Fruit fly (Drosophila melanogaster) whole organism, embryonic: ENCODE data around the gene CG33986.
A peak's percentile ranks its signal among the peaks of the same experiment; 100 is the strongest.

ENCODE experiments used
- Ada2b ChIP-seq: fragments of 200-800 bp; sonication (Bioruptor generic); IDR thresholded peaks from 2 replicates; pipeline ENCODE4 v1.3.6; 2022; ENCODE audit warnings: missing biosample characterization, missing genetic modification characterization
- Atf-2 ChIP-seq: fragments of 200-800 bp; sonication (Bioruptor generic); optimal IDR thresholded peaks from 2 replicates; lab custom pipeline; 2016; ENCODE audit warnings: missing biosample characterization, missing genetic modification characterization
- Atf3 ChIP-seq: fragments of 200-800 bp; sonication (Bioruptor generic); optimal IDR thresholded peaks from 3 replicates; lab custom pipeline; 2016; ENCODE audit warnings: missing biosample characterization, missing genetic modification characterization
- B-H2 ChIP-seq: fragments of 200-800 bp; sonication (Bioruptor generic); optimal IDR thresholded peaks from 2 replicates; lab custom pipeline; 2018; ENCODE audit warnings: missing biosample characterization, mild to moderate bottlenecking, missing genetic modification characterization
- CG10267 ChIP-seq: fragments of 200-800 bp; sonication (Bioruptor generic); optimal IDR thresholded peaks from 2 replicates; lab custom pipeline; 2018; ENCODE audit warnings: missing biosample characterization, mild to moderate bottlenecking, missing genetic modification characterization, moderate library complexity
- CG11093 ChIP-seq: fragments of 200-800 bp; sonication (Bioruptor generic); IDR thresholded peaks from 3 replicates; pipeline ENCODE4 v1.3.6; 2022; ENCODE audit warnings: missing biosample characterization, missing genetic modification characterization
- CG12104 ChIP-seq: fragments of 200-800 bp; sonication (Bioruptor generic); optimal IDR thresholded peaks from 3 replicates; lab custom pipeline; 2016; ENCODE audit warnings: missing biosample characterization, missing genetic modification characterization
- CG17568 ChIP-seq: fragments of 200-800 bp; sonication (Bioruptor generic); optimal IDR thresholded peaks from 2 replicates; lab custom pipeline; 2018; ENCODE audit warnings: missing biosample characterization, mild to moderate bottlenecking, missing genetic modification characterization, moderate library complexity
- CG18262 ChIP-seq: fragments of 200-800 bp; optimal IDR thresholded peaks from 3 replicates; lab custom pipeline; 2019; ENCODE audit warnings: missing biosample characterization, mild to moderate bottlenecking, missing genetic modification characterization, moderate library complexity
- CG2202 ChIP-seq: fragments of 200-800 bp; sonication (Bioruptor generic); optimal IDR thresholded peaks from 2 replicates; lab custom pipeline; 2018; ENCODE audit warnings: missing biosample characterization, mild to moderate bottlenecking, missing genetic modification characterization
- CG2712 ChIP-seq: fragments of 200-800 bp; optimal IDR thresholded peaks from 3 replicates; lab custom pipeline; 2019; ENCODE audit warnings: missing biosample characterization, mild to moderate bottlenecking, missing genetic modification characterization, moderate library complexity
- CG31224 ChIP-seq: fragments of 200-800 bp; sonication (Bioruptor generic); IDR thresholded peaks from 2 replicates; pipeline ENCODE4 v1.3.6; 2022; ENCODE audit warnings: missing biosample characterization, missing genetic modification characterization
- CG33557 ChIP-seq: fragments of 200-800 bp; sonication (Bioruptor generic); optimal IDR thresholded peaks from 2 replicates; lab custom pipeline; 2019; ENCODE audit warnings: missing biosample characterization, mild to moderate bottlenecking, missing genetic modification characterization, moderate library complexity
- CG8089 ChIP-seq: fragments of 200-800 bp; sonication (Bioruptor generic); optimal IDR thresholded peaks from 3 replicates; lab custom pipeline; 2016; ENCODE audit warnings: missing biosample characterization, missing genetic modification characterization
- CG8478 ChIP-seq: fragments of >200 bp; optimal IDR thresholded peaks from 2 replicates; lab custom pipeline; 2018
- CG8924 ChIP-seq: fragments of 200-800 bp; optimal IDR thresholded peaks from 3 replicates; lab custom pipeline; 2019; ENCODE audit warnings: missing biosample characterization, mild to moderate bottlenecking, missing genetic modification characterization, moderate library complexity
- CG9215 ChIP-seq: fragments of 200-800 bp; sonication (Bioruptor generic); IDR thresholded peaks from 2 replicates; pipeline ENCODE4 v1.3.6; 2022; ENCODE audit warnings: missing biosample characterization, missing genetic modification characterization
- Doc2 ChIP-seq: fragments of 200-800 bp; sonication (Bioruptor generic); IDR thresholded peaks from 2 replicates; pipeline ENCODE4 v1.3.6; 2022; ENCODE audit warnings: missing biosample characterization, missing genetic modification characterization
- ERR ChIP-seq: fragments of 200-800 bp; sonication (Bioruptor generic); optimal IDR thresholded peaks from 2 replicates; lab custom pipeline; 2016; ENCODE audit warnings: missing biosample characterization, missing genetic modification characterization
- HLH3B ChIP-seq: fragments of 200-800 bp; sonication (Bioruptor generic); IDR thresholded peaks from 2 replicates; pipeline ENCODE4 v1.3.6; 2022; ENCODE audit warnings: missing biosample characterization, missing genetic modification characterization
- HmgD ChIP-seq: fragments of 200-800 bp; sonication (Bioruptor generic); optimal IDR thresholded peaks from 3 replicates; lab custom pipeline; 2016; ENCODE audit warnings: missing biosample characterization, missing genetic modification characterization
- HmgZ ChIP-seq: fragments of 200-800 bp; sonication (Bioruptor generic); optimal IDR thresholded peaks from 2 replicates; lab custom pipeline; 2018; ENCODE audit warnings: missing biosample characterization, mild to moderate bottlenecking, missing genetic modification characterization
- Hmr ChIP-seq: fragments of 200-800 bp; sonication (Bioruptor generic); optimal IDR thresholded peaks from 3 replicates; lab custom pipeline; 2017; ENCODE audit warnings: mild to moderate bottlenecking, missing biosample characterization, missing genetic modification reagents, missing genetic modification characterization
- Mad ChIP-seq: fragments of 200-800 bp; sonication (Bioruptor generic); optimal IDR thresholded peaks from 2 replicates; lab custom pipeline; 2016; ENCODE audit warnings: missing biosample characterization, missing genetic modification characterization
- Max ChIP-seq: fragments of 200-800 bp; sonication (Bioruptor generic); optimal IDR thresholded peaks from 2 replicates; lab custom pipeline; 2016; ENCODE audit warnings: missing biosample characterization, mild to moderate bottlenecking, missing genetic modification characterization
- NfI ChIP-seq: fragments of 200-800 bp; sonication (Bioruptor generic); optimal IDR thresholded peaks from 3 replicates; lab custom pipeline; 2018; ENCODE audit warnings: missing biosample characterization, mild to moderate bottlenecking, missing genetic modification characterization, moderate library complexity
- Optix ChIP-seq: fragments of 200-800 bp; sonication (Bioruptor generic); IDR thresholded peaks from 3 replicates; pipeline ENCODE4 v1.3.6; 2022; ENCODE audit warnings: missing biosample characterization, missing genetic modification characterization
- Scr ChIP-seq: fragments of 200-800 bp; sonication (Bioruptor generic); IDR thresholded peaks from 2 replicates; pipeline ENCODE4 v1.3.6; 2022; ENCODE audit warnings: missing biosample characterization, missing genetic modification characterization; ENCODE audit not compliant: partially characterized antibody
- Side ChIP-seq: fragments of 200-800 bp; sonication (Bioruptor generic); optimal IDR thresholded peaks from 2 replicates; lab custom pipeline; 2016; ENCODE audit warnings: missing biosample characterization, missing genetic modification characterization
- Sox102F ChIP-seq: fragments of 200-800 bp; sonication (Bioruptor generic); optimal IDR thresholded peaks from 2 replicates; lab custom pipeline; 2018; ENCODE audit warnings: missing biosample characterization, mild to moderate bottlenecking, missing genetic modification characterization, moderate library complexity
- abd-A ChIP-seq: fragments of 200-800 bp; sonication (Bioruptor generic); optimal IDR thresholded peaks from 3 replicates; lab custom pipeline; 2019; ENCODE audit warnings: missing biosample characterization, mild to moderate bottlenecking, missing genetic modification characterization, moderate library complexity
- bcd ChIP-seq: fragments of 200-800 bp; sonication (Bioruptor generic); optimal IDR thresholded peaks from 2 replicates; lab custom pipeline; 2017; ENCODE audit warnings: missing biosample characterization, mild to moderate bottlenecking, missing genetic modification characterization
- bsh ChIP-seq, 2 experiments: fragments of 200-800 bp; sonication (Bioruptor generic); optimal IDR thresholded peaks; 2 replicates each; lab custom pipeline; 2017 to 2018; ENCODE audit warnings: mild to moderate bottlenecking in 2 of 2, missing biosample characterization in 2 of 2, missing genetic modification characterization in 2 of 2, moderate library complexity in 1 of 2
- chn ChIP-seq: fragments of 200-800 bp; sonication (Bioruptor generic); optimal IDR thresholded peaks from 2 replicates; lab custom pipeline; 2016; ENCODE audit warnings: missing biosample characterization, missing genetic modification characterization
- corto ChIP-seq: fragments of 200-800 bp; sonication (Bioruptor generic); optimal IDR thresholded peaks from 2 replicates; lab custom pipeline; 2016; ENCODE audit warnings: missing biosample characterization, mild to moderate bottlenecking, missing genetic modification characterization, moderate library complexity
- crc ChIP-seq: fragments of 200-800 bp; sonication (Bioruptor generic); optimal IDR thresholded peaks from 2 replicates; lab custom pipeline; 2016; ENCODE audit warnings: missing biosample characterization, missing genetic modification characterization
- dati ChIP-seq: fragments of 200-800 bp; sonication (Bioruptor generic); IDR thresholded peaks from 2 replicates; pipeline ENCODE4 v1.3.6; 2022; ENCODE audit warnings: missing biosample characterization, missing genetic modification characterization
- dmrt11E ChIP-seq: fragments of 200-800 bp; sonication (Bioruptor generic); optimal IDR thresholded peaks from 3 replicates; lab custom pipeline; 2018; ENCODE audit warnings: missing biosample characterization, mild to moderate bottlenecking, missing genetic modification characterization, moderate library complexity
- exex ChIP-seq: fragments of 200-800 bp; sonication (Bioruptor generic); optimal IDR thresholded peaks from 4 replicates; lab custom pipeline; 2018; ENCODE audit warnings: missing biosample characterization, mild to moderate bottlenecking, missing genetic modification characterization, moderate library complexity
- hkb ChIP-seq, 2 experiments: fragments of 200-800 bp in 1 of 2; fragments of >200 bp in 1 of 2; sonication (Bioruptor generic) in 1 of 2; IDR thresholded peaks in 1 of 2; optimal IDR thresholded peaks in 1 of 2; 2 replicates each; pipeline versions ENCODE4 v1.3.6 to Lab custom; 2017 to 2022; ENCODE audit warnings: missing biosample characterization in 1 of 2, missing genetic modification characterization in 1 of 2
- hth ChIP-seq: fragments of >200 bp; optimal IDR thresholded peaks from 2 replicates; lab custom pipeline; 2017; ENCODE audit warnings: inconsistent platforms
- insv ChIP-seq, 2 experiments: fragments of 200-800 bp; sonication (Bioruptor generic); optimal IDR thresholded peaks; 3 replicates each; lab custom pipeline; 2016 to 2018; ENCODE audit warnings: missing biosample characterization in 2 of 2, missing genetic modification characterization in 2 of 2
- salm ChIP-seq: fragments of 200-800 bp; sonication (Bioruptor generic); optimal IDR thresholded peaks from 2 replicates; lab custom pipeline; 2018; ENCODE audit warnings: missing biosample characterization, mild to moderate bottlenecking, missing genetic modification characterization
- sim ChIP-seq: fragments of 200-800 bp; sonication (Bioruptor generic); IDR thresholded peaks from 2 replicates; pipeline ENCODE4 v1.3.6; 2022; ENCODE audit warnings: missing biosample characterization, missing genetic modification characterization
- sima ChIP-seq: fragments of 200-800 bp; sonication (Bioruptor generic); optimal IDR thresholded peaks from 2 replicates; lab custom pipeline; 2016; ENCODE audit warnings: missing biosample characterization, missing genetic modification characterization
- stwl ChIP-seq: fragments of 200-800 bp; sonication (Bioruptor generic); optimal IDR thresholded peaks from 3 replicates; lab custom pipeline; 2018; ENCODE audit warnings: missing biosample characterization, mild to moderate bottlenecking, missing genetic modification characterization, moderate library complexity
- tgo ChIP-seq: fragments of 200-800 bp; sonication (Bioruptor generic); IDR thresholded peaks from 3 replicates; pipeline ENCODE4 v1.3.6; 2022; ENCODE audit warnings: missing biosample characterization, missing genetic modification characterization
- z ChIP-seq: fragments of 200-800 bp; sonication (Bioruptor generic); IDR thresholded peaks from 3 replicates; pipeline ENCODE4 v1.3.6; 2022; ENCODE audit warnings: missing biosample characterization, missing genetic modification characterization
- zen ChIP-seq: fragments of 200-800 bp; sonication (Bioruptor generic); optimal IDR thresholded peaks from 3 replicates; lab custom pipeline; 2018; ENCODE audit warnings: missing biosample characterization, mild to moderate bottlenecking, missing genetic modification characterization, moderate library complexity
- zfh2 ChIP-seq: fragments of 200-800 bp; sonication (Bioruptor generic); optimal IDR thresholded peaks from 2 replicates; lab custom pipeline; 2016; ENCODE audit warnings: missing biosample characterization, missing genetic modification characterization

CG33986 gene

dm6 chr3L:15537916-15538581 is 13.0 kb upstream of the CG33986 start (continued):
- no peak for TF ChIP-seq HmgD (GFP tag; lab: Kevin White, UChicago)
- no peak for TF ChIP-seq dati (GFP tag; lab: Robert Waterston, UW)
- TF ChIP-seq CG11093 = 0 out of 3 replicates have a peak, but pooled peaks have one; percentile 43
- TF ChIP-seq Mad (GFP tag; lab: Kevin White, UChicago) = peak; percentile 1
- no peak for TF ChIP-seq hkb (optimal IDR thresholded peaks at IDR 0.05; lab: Kevin White, UChicago)
- TF ChIP-seq hkb (GFP tag; IDR thresholded peaks at IDR 0.05; lab: Robert Waterston, UW) = 0 out of 2 replicates have a peak, but pooled peaks have one; percentile 54
- TF ChIP-seq dmrt11E (tag; lab: Kevin White, UChicago) = peak; percentile 79
- TF ChIP-seq Sox102F (GFP tag; lab: Kevin White, UChicago) = peak; percentile 83
- TF ChIP-seq CG12104 (GFP tag; lab: Kevin White, UChicago) = peak; percentile 58
- TF ChIP-seq hth (lab: Kevin White, UChicago) = no peak
- peak; percentile 5 for TF ChIP-seq CG17568 (GFP tag; lab: Kevin White, UChicago)
- TF ChIP-seq abd-A = no peak
- TF ChIP-seq Ada2b (GFP tag; lab: Robert Waterston, UW) = peak; percentile 35
- TF ChIP-seq CG33557 = peak; percentile 46
- peak; percentile 55 for TF ChIP-seq Max (GFP tag; lab: Kevin White, UChicago)
- no peak for TF ChIP-seq Side (GFP tag; lab: Kevin White, UChicago)
- TF ChIP-seq CG8478 = no peak
- TF ChIP-seq zfh2 = peak; percentile 26
- TF ChIP-seq stwl (tag; lab: Kevin White, UChicago) = no peak
- no peak for TF ChIP-seq salm
- TF ChIP-seq CG10267 (tag; lab: Kevin White, UChicago) = peak; percentile 63
- TF ChIP-seq Hmr (GFP tag; lab: Kevin White, UChicago) = peak; percentile 73
- no peak for TF ChIP-seq sima (GFP tag; lab: Kevin White, UChicago)
- no peak for TF ChIP-seq Optix (GFP tag; lab: Robert Waterston, UW)
- peak; percentile 32 for TF ChIP-seq NfI (GFP tag; lab: Kevin White, UChicago)
- no peak for TF ChIP-seq Atf3 (GFP tag; lab: Kevin White, UChicago)
- TF ChIP-seq CG31224 = no peak
- peak; percentile 19 for TF ChIP-seq chn (GFP tag; lab: Kevin White, UChicago)
- no peak for TF ChIP-seq B-H2 (GFP tag; lab: Kevin White, UChicago)
- no peak for TF ChIP-seq corto (GFP tag; lab: Kevin White, UChicago)
- peak; percentile 19 for TF ChIP-seq CG2202 (tag; lab: Kevin White, UChicago)
- TF ChIP-seq bcd (GFP tag; lab: Kevin White, UChicago) = peak; percentile 66
- no peak for TF ChIP-seq ERR (GFP tag; lab: Kevin White, UChicago)
- peak; percentile 8 for TF ChIP-seq crc
- TF ChIP-seq HmgZ = no peak
- TF ChIP-seq HLH3B (GFP tag; lab: Robert Waterston, UW) = peak; percentile 23; the same call in 1 of the 2 replicates
- TF ChIP-seq tgo = peak; percentile 61
- peak; percentile 77 for TF ChIP-seq CG8924 (tag; lab: Kevin White, UChicago)
- no peak for TF ChIP-seq CG8089
- TF ChIP-seq Atf-2 (GFP tag; lab: Kevin White, UChicago) = peak; percentile 33
- no peak for TF ChIP-seq Scr (GFP tag; lab: Robert Waterston, UW)
- TF ChIP-seq z (GFP tag; lab: Robert Waterston, UW) = no peak
- TF ChIP-seq sim = no peak
- TF ChIP-seq bsh (GFP tag; optimal IDR thresholded peaks at IDR 0.05; lab: Kevin White, UChicago) = peak in 1 of 2 experiments; percentile 80
- TF ChIP-seq CG18262 (tag; lab: Kevin White, UChicago) = peak; percentile 84
- TF ChIP-seq exex (tag; lab: Kevin White, UChicago) = no peak
- peak; percentile 74 for TF ChIP-seq zen (tag; lab: Kevin White, UChicago)
- no peak for TF ChIP-seq Doc2 (GFP tag; lab: Robert Waterston, UW)
- TF ChIP-seq CG2712 = peak; percentile 80
- TF ChIP-seq CG9215 (GFP tag; lab: Robert Waterston, UW) = peak; percentile 26; the same call in 1 of the 2 replicates
- TF ChIP-seq insv (GFP tag; optimal IDR thresholded peaks at IDR 0.05; lab: Kevin White, UChicago) = no peak
